Fruit fly (Drosophila melanogaster) Kc167 (cell line): Measurements from ENCODE around the gene bark.

Experiments
- Myc ChIP-seq: fragments of >200 bp; optimal IDR thresholded peaks from 2 replicates; lab custom pipeline; 2017; ENCODE audit warnings: missing external identifiers
- Sin3A ChIP-seq: fragments of >200 bp; optimal IDR thresholded peaks from 2 replicates; lab custom pipeline; 2018; ENCODE audit warnings: missing external identifiers
- h ChIP-seq: fragments of >200 bp; optimal IDR thresholded peaks from 3 replicates; lab custom pipeline; 2018; ENCODE audit warnings: missing external identifiers
- insv ChIP-seq: fragments of >200 bp; optimal IDR thresholded peaks from 3 replicates; lab custom pipeline; 2018; ENCODE audit warnings: missing external identifiers
- psq ChIP-seq: fragments of >200 bp; optimal IDR thresholded peaks from 2 replicates; lab custom pipeline; 2017; ENCODE audit warnings: missing external identifiers
- ttk ChIP-seq: sonication (Bioruptor generic); optimal IDR thresholded peaks from 2 replicates; lab custom pipeline; 2017; ENCODE audit warnings: missing external identifiers

Gene bark

DNA sequence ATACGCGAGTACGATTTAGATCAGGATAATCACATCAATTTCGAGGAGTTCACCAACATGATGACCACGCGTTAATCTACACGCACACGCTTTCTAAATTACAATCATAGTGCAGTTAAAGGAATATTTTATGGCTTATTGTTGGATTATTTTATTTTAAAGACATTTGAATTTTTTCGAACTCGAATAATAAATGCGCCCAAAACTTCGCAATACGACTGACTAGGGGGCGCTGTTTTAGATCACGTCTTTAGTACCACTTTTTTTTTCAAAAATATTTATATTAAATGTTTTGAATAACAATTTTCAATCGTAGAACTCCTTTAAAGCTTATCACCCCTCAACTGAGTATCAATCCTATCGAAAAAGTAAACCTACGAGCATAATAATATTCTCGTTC lies 1.6 kb upstream of the bark start:
- no peak for TF ChIP-seq ttk
- no peak for TF ChIP-seq psq (lab: Kevin White, UChicago)
- TF ChIP-seq Myc = no peak
- no peak for TF ChIP-seq Sin3A (lab: Kevin White, UChicago)
- no peak for TF ChIP-seq h
- no peak for TF ChIP-seq insv (lab: Kevin White, UChicago)

DNA sequence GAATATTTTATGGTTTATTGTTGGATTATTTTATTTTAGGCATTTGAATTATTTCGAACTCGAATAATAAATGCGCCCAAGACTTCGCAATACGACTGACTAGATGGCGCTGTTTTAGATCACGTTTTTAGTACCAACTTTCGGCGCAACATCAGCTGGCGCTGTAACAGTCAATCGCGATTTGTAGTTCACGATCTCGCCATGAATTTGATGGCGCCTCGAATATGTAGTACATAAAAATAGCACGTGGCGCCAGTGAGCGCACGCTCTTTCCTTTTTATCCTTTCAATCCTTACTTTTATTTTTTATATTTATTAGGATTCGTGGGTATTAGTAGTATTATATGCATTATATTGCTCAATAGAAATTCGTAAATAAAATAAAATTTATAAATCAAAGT lies 721 bp upstream of the bark start:
- TF ChIP-seq insv (lab: Kevin White, UChicago) (no peak), h (no peak), Sin3A (lab: Kevin White, UChicago) (no peak), Myc (no peak), ttk (no peak), psq (lab: Kevin White, UChicago) (no peak)

DNA sequence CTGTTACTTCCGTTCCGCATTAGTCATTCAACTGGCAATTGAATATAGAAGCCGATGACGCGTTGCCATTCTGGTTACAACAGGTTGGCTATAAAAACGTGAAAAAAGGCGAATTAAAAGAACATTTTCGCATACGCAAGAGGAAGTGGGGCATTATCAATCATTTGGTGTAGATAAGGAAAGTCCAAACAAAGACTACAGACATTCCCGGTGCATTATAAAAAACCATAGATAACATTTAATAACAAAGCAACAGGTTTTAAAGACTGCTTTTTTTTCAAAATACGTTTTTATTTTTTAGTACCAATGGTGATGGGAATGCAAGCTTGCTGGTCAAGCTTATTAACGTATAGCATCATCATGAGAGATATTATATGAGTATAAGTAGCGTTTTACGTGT lies 1.2 kb downstream of the bark start:
- TF ChIP-seq psq (lab: Kevin White, UChicago) (no peak), Myc (no peak), h (no peak)

DNA sequence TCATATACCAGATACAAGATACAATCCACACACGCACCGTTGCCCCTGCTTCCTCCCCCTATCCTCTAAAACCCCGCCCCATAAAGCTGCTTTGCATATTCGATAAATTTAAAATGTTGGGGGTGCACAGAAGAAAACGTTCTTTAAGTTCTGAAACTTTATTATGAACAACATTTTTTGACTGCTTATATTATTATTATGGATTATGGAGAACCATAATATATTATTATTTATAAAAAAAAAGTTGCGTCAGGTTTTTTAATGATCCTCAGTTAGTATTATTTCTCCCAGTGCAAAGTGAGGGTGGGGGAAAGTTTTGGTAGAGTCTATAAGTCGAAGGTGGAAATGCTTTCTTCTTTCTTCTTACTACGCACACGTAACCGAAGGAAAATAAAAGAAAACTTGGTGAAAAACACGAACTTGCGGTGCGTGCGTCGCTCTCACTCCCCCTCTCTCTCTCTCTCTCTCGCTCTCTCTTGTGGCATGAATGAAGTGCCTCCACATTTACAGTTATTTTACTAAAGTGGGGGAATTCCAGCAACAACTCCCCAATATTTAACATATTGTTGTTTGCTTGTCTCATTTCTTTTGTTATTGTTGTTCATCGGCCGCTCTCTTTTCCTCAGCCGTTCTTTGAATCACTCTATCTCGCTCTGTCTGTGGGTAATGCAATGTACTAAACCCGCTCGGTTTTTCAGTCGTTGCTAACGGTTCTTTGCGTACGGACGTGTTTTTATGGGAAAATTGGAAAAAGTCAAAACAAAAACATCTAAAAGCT lies 2.5 kb downstream of the bark start:
- TF ChIP-seq h (no peak), Sin3A (lab: Kevin White, UChicago) (no peak), ttk (no peak)

DNA sequence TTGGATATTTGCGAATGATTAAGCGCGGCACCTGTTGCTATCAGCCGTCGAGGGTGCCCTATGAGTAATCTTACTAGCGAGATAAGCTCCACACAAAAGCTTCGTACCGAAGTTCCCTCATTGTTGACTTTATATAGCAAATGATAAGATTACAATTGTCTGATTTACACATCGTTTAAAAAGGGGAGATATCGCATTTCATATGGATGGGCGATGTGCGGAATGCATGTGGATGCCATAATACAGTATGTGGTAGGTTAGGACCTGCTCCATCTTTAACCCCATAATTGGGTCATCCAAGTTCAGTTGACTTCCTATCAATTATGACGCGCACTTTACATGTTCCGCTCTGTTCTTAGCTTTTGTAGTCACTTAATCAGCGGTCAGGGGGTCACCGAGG lies 4.7 kb downstream of the bark start:
- TF ChIP-seq psq (lab: Kevin White, UChicago) (no peak), ttk (no peak), Sin3A (lab: Kevin White, UChicago) (no peak), insv (lab: Kevin White, UChicago) (no peak), Myc (no peak), h (no peak)

DNA sequence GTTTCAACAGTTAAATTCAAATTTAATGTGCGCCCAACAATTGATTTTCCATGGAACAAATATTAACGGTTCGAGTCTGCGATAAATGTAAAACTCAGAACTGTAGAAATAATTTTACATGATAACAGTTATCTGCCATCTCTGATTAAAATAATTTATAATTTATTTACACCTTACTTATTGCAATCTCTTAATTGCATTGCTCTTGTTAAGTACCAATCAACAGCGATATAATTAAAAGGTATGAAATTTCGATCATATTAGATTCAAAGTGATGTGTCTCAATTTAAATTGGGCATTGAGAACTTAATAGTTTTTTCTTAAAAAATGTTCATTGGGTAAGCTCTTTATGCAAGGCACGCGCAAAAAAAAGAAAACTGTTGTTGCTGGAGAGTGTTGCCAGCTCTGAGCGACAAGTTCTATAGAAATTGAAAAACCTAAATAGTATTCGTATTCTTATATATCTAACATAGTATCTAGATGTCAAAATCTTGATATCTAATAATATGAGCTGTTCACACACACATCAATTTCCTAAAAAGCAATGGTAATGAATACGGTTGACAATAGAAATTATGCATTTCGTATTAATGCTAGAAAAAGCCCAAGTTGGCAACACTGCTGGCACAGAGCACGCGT lies 16.0 kb downstream of the bark start:
- TF ChIP-seq h = no peak
- TF ChIP-seq Sin3A (lab: Kevin White, UChicago) = no peak
- no peak for TF ChIP-seq psq (lab: Kevin White, UChicago)

DNA sequence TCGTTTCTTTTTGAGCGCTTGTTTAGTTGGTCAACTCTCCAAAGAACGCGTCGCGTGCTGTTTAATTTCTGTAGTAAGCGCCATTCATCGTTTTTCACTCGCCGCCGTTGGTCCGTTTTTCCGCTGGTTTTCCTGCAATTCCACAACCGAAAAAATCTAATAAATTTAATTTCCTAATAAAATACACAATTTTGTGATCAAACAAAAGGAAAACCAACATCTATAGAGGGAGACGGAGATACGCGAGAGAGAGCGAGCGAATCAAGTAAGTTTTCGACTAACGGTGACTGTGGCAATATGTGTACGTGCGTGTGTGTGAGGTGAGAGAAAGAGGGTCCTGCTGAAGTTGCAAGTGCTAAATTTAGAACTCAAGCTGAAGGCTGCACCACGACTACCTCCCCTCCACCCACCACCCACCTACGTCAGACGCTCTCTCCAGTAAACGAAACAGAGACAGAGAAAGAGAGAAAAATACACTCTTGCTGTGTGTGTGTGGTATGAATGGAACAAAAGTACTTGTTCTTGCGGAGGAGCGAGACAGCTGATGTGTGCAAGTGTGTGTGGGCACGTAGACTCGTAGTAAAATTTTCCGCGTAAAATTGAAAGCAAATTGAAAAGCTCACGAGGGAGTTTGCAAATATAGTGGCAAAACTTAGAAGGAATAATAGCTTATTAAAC lies 16.6 kb downstream of the bark start, which contains the start of gene Reph:
Reph (plus strand) TSS at position 80 of the 678 bp plus-strand sequence.
- no peak for TF ChIP-seq insv (lab: Kevin White, UChicago)
- TF ChIP-seq h = no peak
- no peak for TF ChIP-seq Sin3A (lab: Kevin White, UChicago)
- TF ChIP-seq ttk = no peak
- no peak for TF ChIP-seq psq (lab: Kevin White, UChicago)
- TF ChIP-seq Myc = no peak

DNA sequence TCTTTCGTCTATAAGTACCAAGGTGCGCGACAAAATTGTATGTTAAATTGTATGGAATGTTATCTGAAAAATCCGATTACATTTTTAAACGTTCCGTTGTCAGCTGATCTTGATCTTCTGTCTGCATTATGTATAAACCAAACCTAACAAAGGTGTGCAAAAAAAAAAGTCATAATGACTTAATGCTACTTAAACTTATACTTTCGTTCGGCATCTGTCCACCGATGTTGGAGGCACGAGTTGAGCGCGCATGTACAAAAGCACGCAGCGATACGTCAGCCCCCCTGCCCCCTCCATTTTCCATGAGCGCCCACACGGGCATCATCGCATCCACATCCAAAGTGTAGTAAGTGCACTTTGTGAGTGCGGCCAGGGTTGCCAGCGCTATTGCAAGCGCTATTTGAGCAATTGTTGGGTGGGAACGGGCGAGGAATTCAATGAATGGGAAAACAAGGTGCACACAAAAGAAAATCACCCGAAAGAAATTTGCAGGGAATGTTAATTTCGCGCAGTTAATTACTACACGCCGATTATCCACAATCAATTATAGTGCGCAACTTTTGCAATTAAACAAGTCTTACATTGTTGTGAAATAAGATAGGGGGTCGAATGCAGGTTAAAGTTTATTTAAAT lies 17.8 kb downstream of the bark start:
- no peak for TF ChIP-seq insv (lab: Kevin White, UChicago)

DNA sequence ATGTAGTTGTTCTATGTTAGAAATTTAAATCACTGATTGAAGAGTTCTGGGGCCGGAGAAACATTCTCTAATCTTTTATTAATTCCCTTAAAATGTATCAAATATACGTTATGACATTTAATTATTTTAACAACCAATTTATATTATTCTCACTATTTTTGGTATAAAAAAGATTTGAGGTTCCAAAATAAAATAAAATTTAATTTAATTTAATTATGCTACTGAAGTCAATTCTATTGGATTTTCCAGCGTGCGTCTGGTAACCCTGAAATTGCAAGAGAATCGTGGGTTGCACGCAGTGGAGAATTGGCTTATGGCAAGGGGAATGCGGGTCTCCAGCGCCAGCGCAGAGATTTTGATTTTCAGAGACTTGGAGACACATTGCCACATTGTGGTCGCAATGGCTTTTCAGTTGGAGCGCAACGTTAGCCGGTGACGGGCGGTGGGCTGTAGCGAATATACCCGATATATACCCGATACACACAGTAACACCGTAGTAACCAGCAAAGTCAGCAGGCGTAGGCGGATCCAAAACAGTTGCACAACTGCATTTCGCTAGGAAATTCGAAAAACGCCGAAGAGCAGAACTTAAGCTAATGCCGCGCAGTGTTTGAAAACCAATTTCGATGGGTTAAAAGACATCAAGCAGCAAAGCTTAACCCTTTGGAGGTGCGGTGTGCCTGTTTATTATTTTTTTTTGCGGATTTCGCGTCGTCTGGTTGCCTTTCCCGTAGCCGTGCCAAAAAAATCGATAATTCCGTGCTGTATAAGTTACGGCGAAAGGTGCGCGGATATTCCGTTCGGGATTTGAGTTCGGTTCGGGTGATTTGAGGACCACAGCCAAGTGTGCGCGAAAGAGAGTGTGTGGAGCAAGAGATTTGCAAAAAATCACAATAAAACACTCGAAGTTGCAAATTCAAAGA lies 18.6 kb downstream of the bark start:
- TF ChIP-seq psq (lab: Kevin White, UChicago) = no peak
- TF ChIP-seq insv (lab: Kevin White, UChicago) = no peak
- no peak for TF ChIP-seq Sin3A (lab: Kevin White, UChicago)
- no peak for TF ChIP-seq Myc
- no peak for TF ChIP-seq ttk
- TF ChIP-seq h = no peak

DNA sequence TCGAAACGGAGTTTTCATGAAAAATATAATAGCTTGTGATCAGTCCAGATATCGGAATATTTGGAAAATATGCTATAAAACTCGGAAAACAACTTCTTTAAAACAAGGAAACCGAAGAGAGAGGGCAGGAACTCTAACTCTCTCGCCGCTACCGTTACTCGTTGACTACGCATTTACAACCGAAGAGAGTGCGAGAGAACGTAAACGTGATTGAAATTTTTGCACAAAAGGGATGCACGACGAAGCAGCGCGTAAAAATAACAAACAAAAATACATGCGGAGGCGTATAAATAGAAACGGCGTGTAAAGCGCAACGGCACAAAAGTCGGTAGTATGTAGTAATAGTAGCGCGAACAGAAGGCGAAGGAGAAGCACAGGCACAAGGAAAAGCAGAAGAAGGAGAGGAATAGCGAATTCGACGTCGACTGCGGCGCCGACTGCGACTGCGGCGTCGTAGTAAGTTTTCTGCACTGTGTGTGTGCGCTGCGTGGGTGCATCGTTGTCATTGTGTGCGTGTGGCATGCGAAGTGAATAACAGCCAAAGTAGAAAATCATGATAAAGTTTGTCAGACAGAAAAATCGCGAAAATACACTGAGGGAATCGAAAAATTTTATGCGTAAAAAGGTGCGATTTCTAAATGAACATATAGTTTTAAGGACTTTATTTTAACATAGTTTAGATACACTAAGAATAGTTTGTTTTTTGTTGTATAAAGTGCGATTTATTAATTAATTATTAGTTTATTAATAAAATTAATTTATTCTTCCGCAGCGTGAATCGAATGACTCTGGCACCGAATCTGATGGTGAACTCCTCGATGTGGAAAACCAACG lies 19.4 kb downstream of the bark start:
- TF ChIP-seq insv (lab: Kevin White, UChicago) (no peak), ttk (no peak), h (no peak), psq (lab: Kevin White, UChicago) (no peak), Sin3A (lab: Kevin White, UChicago) (no peak), Myc (no peak)

DNA sequence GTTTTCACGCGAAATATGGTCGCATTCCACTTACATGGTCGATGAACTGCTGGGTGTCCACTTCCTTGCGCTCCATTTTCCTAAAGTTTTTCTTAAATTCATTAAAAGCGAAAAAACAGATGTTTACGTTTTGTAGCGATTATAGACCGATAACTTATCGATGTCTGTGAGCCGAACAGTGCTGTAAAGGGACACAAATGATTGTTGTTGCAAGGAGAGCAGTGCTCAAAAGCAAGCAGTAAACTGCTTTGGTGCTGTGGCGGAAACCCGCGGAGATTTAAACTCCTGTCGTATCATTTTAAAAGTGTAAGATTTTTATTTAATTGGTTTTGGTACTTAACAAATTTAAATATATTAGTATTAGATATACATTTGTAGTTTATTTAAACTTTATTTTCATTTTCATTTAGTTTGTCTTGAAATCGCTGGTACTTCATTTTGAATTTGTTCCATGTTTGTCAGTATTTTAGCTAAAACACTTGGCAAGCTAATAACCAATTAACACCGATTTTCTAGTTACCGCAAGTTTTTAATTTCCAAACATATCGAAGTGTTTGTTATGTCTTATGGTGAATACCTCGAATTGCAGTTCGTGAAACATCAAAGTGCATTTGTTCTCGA lies 26.4 kb downstream of the bark start, which contains the start of gene CG3407:
CG3407 (minus strand) TSS at position 156 of the 621 bp plus-strand sequence.
- TF ChIP-seq Myc (no peak), insv (lab: Kevin White, UChicago) (no peak), h (no peak), ttk (no peak), Sin3A (lab: Kevin White, UChicago) (no peak), psq (lab: Kevin White, UChicago) (no peak)
